Worm (Caenorhabditis elegans) whole organism, young adult: ENCODE measurements around the gene algn-13.

Experiments
- C06A6.2 ChIP-seq: fragments of 200-800 bp; sonication (Bioruptor generic); conservative IDR thresholded peaks from 2 replicates; pipeline ENCODE4 v1.3.6; 2022; ENCODE audit warnings: missing genetic modification characterization, missing compliant biosample characterization
- F22D6.2 ChIP-seq: sonication (generic microtip); optimal IDR thresholded peaks from 2 replicates; lab custom pipeline; 2016; ENCODE audit warnings: mild to moderate bottlenecking, missing genetic modification characterization, missing compliant biosample characterization
- F23B12.7 ChIP-seq: sonication (generic microtip); optimal IDR thresholded peaks from 2 replicates; lab custom pipeline; 2017; ENCODE audit warnings: missing genetic modification characterization, mild to moderate bottlenecking, missing compliant biosample characterization, antibody characterized with exemption, moderate library complexity; ENCODE audit not compliant: insufficient read depth
- K12H6.12 ChIP-seq: fragments of 200-800 bp; sonication (Bioruptor generic); optimal IDR thresholded peaks from 2 replicates; lab custom pipeline; 2018; ENCODE audit warnings: mild to moderate bottlenecking, missing genetic modification characterization, missing compliant biosample characterization
- T26A5.8 ChIP-seq: sonication (generic microtip); optimal IDR thresholded peaks from 2 replicates; lab custom pipeline; 2016; ENCODE audit warnings: missing genetic modification characterization, missing compliant biosample characterization
- Y53F4B.3 ChIP-seq: fragments of 200-800 bp; sonication (Bioruptor generic); IDR thresholded peaks from 2 replicates; pipeline ENCODE4 v1.3.6; 2022; ENCODE audit warnings: missing genetic modification reagents, missing genetic modification characterization, missing compliant biosample characterization
- Y53G8AR.9 ChIP-seq: fragments of 200-800 bp; sonication (Bioruptor generic); conservative IDR thresholded peaks from 2 replicates; pipeline ENCODE4 v1.3.6; 2022; ENCODE audit warnings: missing genetic modification reagents, missing genetic modification characterization, missing compliant biosample characterization
- Y95B8A.8 ChIP-seq: fragments of 200-800 bp; sonication (Bioruptor generic); IDR thresholded peaks from 2 replicates; pipeline ENCODE4 v1.3.6; 2022; ENCODE audit warnings: missing genetic modification reagents, missing genetic modification characterization, missing compliant biosample characterization
- ZK185.1 ChIP-seq: sonication (generic microtip); optimal IDR thresholded peaks from 2 replicates; lab custom pipeline; 2016; ENCODE audit warnings: mild to moderate bottlenecking, missing genetic modification characterization, missing compliant biosample characterization; ENCODE audit not compliant: poor library complexity, severe bottlenecking
- akir-1 ChIP-seq: fragments of 200-800 bp; sonication (Bioruptor generic); optimal IDR thresholded peaks from 2 replicates; lab custom pipeline; 2018; ENCODE audit warnings: mild to moderate bottlenecking, missing genetic modification characterization, moderate library complexity, missing compliant biosample characterization
- aptf-2 ChIP-seq: fragments of 200-800 bp; sonication (Bioruptor generic); conservative IDR thresholded peaks from 2 replicates; pipeline ENCODE4 v1.3.6; 2022; ENCODE audit warnings: missing genetic modification reagents, missing genetic modification characterization, missing compliant biosample characterization
- aptf-3 ChIP-seq: fragments of 200-800 bp; sonication (Bioruptor generic); IDR thresholded peaks from 2 replicates; pipeline ENCODE4 v1.3.6; 2022; ENCODE audit warnings: missing genetic modification characterization, missing compliant biosample characterization
- ccch-3 ChIP-seq: fragments of 200-800 bp; sonication (Bioruptor generic); optimal IDR thresholded peaks from 2 replicates; lab custom pipeline; 2018; ENCODE audit warnings: mild to moderate bottlenecking, missing genetic modification characterization, missing compliant biosample characterization
- cebp-1 ChIP-seq, 2 experiments: fragments of 200-800 bp in 1 of 2; sonication (Bioruptor generic) in 1 of 2; sonication (generic microtip) in 1 of 2; IDR thresholded peaks in 1 of 2; optimal IDR thresholded peaks in 1 of 2; 2 replicates each; pipeline versions ENCODE4 v1.3.6 to Lab custom; 2017 to 2022; ENCODE audit warnings: missing compliant biosample characterization in 2 of 2, missing genetic modification characterization in 2 of 2, mild to moderate bottlenecking in 1 of 2, missing genetic modification reagents in 1 of 2, moderate library complexity in 1 of 2
- ceh-27 ChIP-seq: fragments of 200-800 bp; sonication (Bioruptor generic); optimal IDR thresholded peaks from 2 replicates; lab custom pipeline; 2018; ENCODE audit warnings: mild to moderate bottlenecking, missing genetic modification characterization, moderate library complexity, missing compliant biosample characterization
- ceh-40 ChIP-seq: fragments of 200-800 bp; sonication (Bioruptor generic); IDR thresholded peaks from 2 replicates; pipeline ENCODE4 v1.3.6; 2022; ENCODE audit warnings: missing genetic modification characterization, missing compliant biosample characterization
- ceh-58 ChIP-seq: fragments of 200-800 bp; sonication (Bioruptor generic); IDR thresholded peaks from 2 replicates; pipeline ENCODE4 v1.3.6; 2022; ENCODE audit warnings: missing genetic modification characterization, missing compliant biosample characterization
- ceh-91 ChIP-seq: fragments of 200-800 bp; sonication (Bioruptor generic); IDR thresholded peaks from 2 replicates; pipeline ENCODE4 v1.3.6; 2022; ENCODE audit warnings: missing genetic modification reagents, missing genetic modification characterization, missing compliant biosample characterization
- chd-7 ChIP-seq: sonication (generic microtip); optimal IDR thresholded peaks from 2 replicates; lab custom pipeline; 2016; ENCODE audit warnings: mild to moderate bottlenecking, missing genetic modification characterization, moderate library complexity, missing compliant biosample characterization
- efl-1 ChIP-seq: fragments of 150-350 bp; optimal IDR thresholded peaks from 2 replicates; lab custom pipeline; 2014; ENCODE audit warnings: missing biosample characterization, missing genetic modification reagents, missing genetic modification characterization
- ekl-4 ChIP-seq: fragments of 200-800 bp; sonication (Bioruptor generic); IDR thresholded peaks from 2 replicates; pipeline ENCODE4 v1.3.6; 2022; ENCODE audit warnings: missing genetic modification reagents, missing genetic modification characterization, missing compliant biosample characterization
- ets-4 ChIP-seq: fragments of 200-800 bp; sonication (Bioruptor generic); optimal IDR thresholded peaks from 2 replicates; lab custom pipeline; 2018; ENCODE audit warnings: mild to moderate bottlenecking, missing genetic modification characterization, missing compliant biosample characterization
- hlh-12 ChIP-seq: sonication (generic microtip); optimal IDR thresholded peaks from 2 replicates; lab custom pipeline; 2016; ENCODE audit warnings: missing genetic modification characterization, missing compliant biosample characterization
- hlh-26 ChIP-seq: fragments of 200-800 bp; sonication (Bioruptor generic); conservative IDR thresholded peaks from 2 replicates; pipeline ENCODE4 v1.3.6; 2022; ENCODE audit warnings: missing genetic modification reagents, missing genetic modification characterization, missing compliant biosample characterization
- hmg-1.2 ChIP-seq: fragments of 200-800 bp; sonication (Bioruptor generic); IDR thresholded peaks from 2 replicates; pipeline ENCODE4 v1.3.6; 2022; ENCODE audit warnings: missing genetic modification reagents, missing genetic modification characterization, missing compliant biosample characterization
- let-607 ChIP-seq, 2 experiments: fragments of 200-800 bp in 1 of 2; sonication (Bioruptor generic) in 1 of 2; sonication (generic microtip) in 1 of 2; optimal IDR thresholded peaks; 2 replicates each; lab custom pipeline; 2016 to 2018; ENCODE audit warnings: mild to moderate bottlenecking in 2 of 2, missing compliant biosample characterization in 2 of 2, missing genetic modification characterization in 2 of 2, moderate library complexity in 2 of 2, missing genotype in 1 of 2
- lin-35 ChIP-seq, 3 experiments: fragments of 150-350 bp in 2 of 3; sonication (generic microtip) in 1 of 3; optimal IDR thresholded peaks; 2 replicates each; lab custom pipeline; 2014 to 2018; ENCODE audit warnings: missing biosample characterization in 3 of 3, missing genetic modification characterization in 3 of 3, missing genetic modification reagents in 3 of 3
- lsl-1 ChIP-seq: fragments of 200-800 bp; sonication (Bioruptor generic); optimal IDR thresholded peaks from 2 replicates; lab custom pipeline; 2018; ENCODE audit warnings: mild to moderate bottlenecking, missing genetic modification characterization, moderate library complexity, missing compliant biosample characterization
- madf-3 ChIP-seq: fragments of 200-800 bp; sonication (Bioruptor generic); IDR thresholded peaks from 2 replicates; pipeline ENCODE4 v1.3.6; 2022; ENCODE audit warnings: missing genetic modification reagents, missing genetic modification characterization, missing compliant biosample characterization
- madf-6 ChIP-seq: fragments of 200-800 bp; sonication (Bioruptor generic); IDR thresholded peaks from 2 replicates; pipeline ENCODE4 v1.3.6; 2022; ENCODE audit warnings: missing genetic modification reagents, missing genetic modification characterization, missing compliant biosample characterization
- madf-8 ChIP-seq: fragments of 200-800 bp; sonication (Bioruptor generic); conservative IDR thresholded peaks from 2 replicates; pipeline ENCODE4 v1.3.6; 2022; ENCODE audit warnings: missing genetic modification reagents, missing genetic modification characterization, missing compliant biosample characterization
- nfya-2 ChIP-seq: fragments of 200-800 bp; sonication (Bioruptor generic); IDR thresholded peaks from 2 replicates; pipeline ENCODE4 v1.3.6; 2022; ENCODE audit warnings: missing genetic modification reagents, missing genetic modification characterization, missing compliant biosample characterization
- nhr-179 ChIP-seq: sonication (generic microtip); optimal IDR thresholded peaks from 2 replicates; lab custom pipeline; 2016; ENCODE audit warnings: mild to moderate bottlenecking, missing genetic modification characterization, missing compliant biosample characterization
- pbrm-1 ChIP-seq: fragments of 200-800 bp; sonication (Bioruptor generic); IDR thresholded peaks from 2 replicates; pipeline ENCODE4 v1.3.6; 2022; ENCODE audit warnings: missing genetic modification reagents, missing genetic modification characterization, missing compliant biosample characterization
- pha-4 ChIP-seq: fragments of 150-350 bp; sonication (generic microtip); optimal IDR thresholded peaks from 2 replicates; lab custom pipeline; 2014; ENCODE audit warnings: missing biosample characterization, missing genetic modification reagents, missing genetic modification characterization
- snpc-4 ChIP-seq, 5 experiments: fragments of 150-350 bp in 1 of 5; sonication (generic microtip) in 4 of 5; optimal IDR thresholded peaks; 2 replicates each; lab custom pipeline; 2014 to 2018; ENCODE audit warnings: missing genetic modification characterization in 5 of 5, missing biosample characterization in 3 of 5, antibody characterized with exemption in 2 of 5, mild to moderate bottlenecking in 2 of 5, missing compliant biosample characterization in 2 of 5, missing genotype in 2 of 5, moderate library complexity in 2 of 5, missing genetic modification reagents in 1 of 5
- somi-1 ChIP-seq: fragments of 200-800 bp; sonication (Bioruptor generic); optimal IDR thresholded peaks from 2 replicates; lab custom pipeline; 2018; ENCODE audit warnings: mild to moderate bottlenecking, missing genetic modification characterization, missing compliant biosample characterization
- tbx-9 ChIP-seq: sonication (generic microtip); optimal IDR thresholded peaks from 2 replicates; lab custom pipeline; 2016; ENCODE audit warnings: borderline replicate concordance, missing genetic modification characterization, inconsistent platforms, missing compliant biosample characterization
- tlf-1 ChIP-seq: fragments of 200-800 bp; sonication (Bioruptor generic); optimal IDR thresholded peaks from 2 replicates; lab custom pipeline; 2018; ENCODE audit warnings: mild to moderate bottlenecking, missing genetic modification characterization, missing compliant biosample characterization
- unc-130 ChIP-seq: sonication (generic microtip); optimal IDR thresholded peaks from 2 replicates; lab custom pipeline; 2016; ENCODE audit warnings: missing genetic modification reagents, missing genetic modification characterization, missing compliant biosample characterization
- ztf-25 ChIP-seq: fragments of 200-800 bp; sonication (Bioruptor generic); IDR thresholded peaks from 2 replicates; pipeline ENCODE4 v1.3.6; 2022; ENCODE audit warnings: missing genetic modification reagents, missing genetic modification characterization, missing compliant biosample characterization

The algn-13 gene

ce11 chrV:13953191-13953590 is 8.6 kb downstream of the algn-13 start, which contains the start of gene R10D12.8:
Gene R10D12.8 (minus strand): TSS chrV:13953291.
- TF ChIP-seq madf-8 (GFP tag; lab: Robert Waterston, UW) (no peak), ZK185.1 (tag; lab: Kevin White, UChicago) (no peak), C06A6.2 (GFP tag; lab: Robert Waterston, UW) (no peak), ceh-40 (no peak), let-607 (tag; optimal IDR thresholded peaks at IDR 0.05; lab: Kevin White, UChicago) (no peak), ceh-27 (GFP tag; lab: Kevin White, UChicago) (no peak), cebp-1 (GFP tag; IDR thresholded peaks at IDR 0.05; lab: Robert Waterston, UW) (no peak), cebp-1 (tag; optimal IDR thresholded peaks at IDR 0.05; lab: Kevin White, UChicago) (no peak)
- TF ChIP-seq, all 124 proteins: peak for 0

ce11 chrV:13949752-13950151 is 12.0 kb downstream of the algn-13 start, which contains the start of gene R10D12.7:
Gene R10D12.7 (plus strand): TSS chrV:13950052.
- TF ChIP-seq efl-1 (GFP tag; lab: Kevin White, UChicago) (no peak), hmg-1.2 (GFP tag; lab: Robert Waterston, UW) (no peak), ceh-91 (GFP tag; lab: Robert Waterston, UW) (no peak)

- TF ChIP-seq F23B12.7 (no peak), ceh-58 (no peak), ets-4 (GFP tag; lab: Kevin White, UChicago) (no peak), snpc-4 (GFP tag; optimal IDR thresholded peaks at IDR 0.05; lab: Kevin White, UChicago) (no peak), snpc-4 (tag; optimal IDR thresholded peaks at IDR 0.05; lab: Kevin White, UChicago) (no peak), ccch-3 (GFP tag; lab: Kevin White, UChicago) (no peak), madf-6 (GFP tag; lab: Robert Waterston, UW) (no peak), akir-1 (GFP tag; lab: Kevin White, UChicago) (no peak), F22D6.2 (tag; lab: Kevin White, UChicago) (no peak), hlh-12 (tag; lab: Kevin White, UChicago) (no peak), nhr-179 (tag; lab: Kevin White, UChicago) (no peak), unc-130 (GFP tag; lab: Kevin White, UChicago) (no peak), K12H6.12 (no peak), lin-35 (GFP tag; optimal IDR thresholded peaks at IDR 0.05; lab: Kevin White, UChicago) (no peak), Y53F4B.3 (GFP tag; lab: Robert Waterston, UW) (no peak), cebp-1 (GFP tag; IDR thresholded peaks at IDR 0.05; lab: Robert Waterston, UW) (no peak), cebp-1 (tag; optimal IDR thresholded peaks at IDR 0.05; lab: Kevin White, UChicago) (no peak), Y53G8AR.9 (GFP tag; lab: Robert Waterston, UW) (no peak), pbrm-1 (GFP tag; lab: Robert Waterston, UW) (no peak), aptf-2 (GFP tag; lab: Robert Waterston, UW) (no peak), aptf-3 (no peak)
These were observed 12.8 kb downstream of the algn-13 start, which contains the start of gene R10D12.6 for ce11 chrV:13949010-13949409. Gene R10D12.6 (plus strand): TSS chrV:13949310.

DNA sequence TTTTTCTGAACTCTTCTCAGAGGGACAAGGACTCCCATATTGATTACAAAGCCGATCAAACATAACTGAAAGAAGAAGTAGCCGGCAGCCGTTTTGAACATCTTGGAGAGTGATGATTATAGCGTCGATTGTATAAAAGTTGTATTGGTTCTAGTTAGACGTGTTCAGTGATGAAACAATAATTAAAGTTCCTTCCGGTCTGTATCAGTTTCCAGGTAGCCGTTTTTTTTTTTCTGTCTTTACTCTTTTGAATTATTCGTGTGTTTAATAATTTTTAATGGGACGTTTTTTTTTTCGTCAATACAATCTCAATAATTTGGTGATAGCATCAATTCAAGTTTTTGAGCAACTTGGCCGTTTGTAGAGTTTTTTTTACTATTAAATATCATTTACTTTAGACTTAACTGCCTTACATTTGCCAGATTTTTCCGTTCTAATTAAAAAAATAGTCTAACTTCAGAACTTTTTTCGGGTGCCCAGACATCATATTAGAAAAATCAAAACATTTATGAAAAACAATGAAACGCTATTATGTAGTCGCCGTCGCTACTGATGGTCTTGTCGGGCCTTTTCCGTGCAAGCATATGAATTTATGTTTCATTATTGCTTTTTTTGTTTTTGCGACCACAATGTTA is 15.3 kb downstream of the algn-13 start, which contains the start of the genes srx-10 and clec-226:
Gene srx-10, minus strand, starts transcription at position 101 of the 635 bp plus-strand sequence.
Gene clec-226, plus strand, starts transcription at position 585 of the 635 bp plus-strand sequence.
- TF ChIP-seq tlf-1 (no peak), ccch-3 (GFP tag; lab: Kevin White, UChicago) (no peak), ztf-25 (GFP tag; lab: Robert Waterston, UW) (no peak), ets-4 (GFP tag; lab: Kevin White, UChicago) (no peak), madf-3 (GFP tag; lab: Robert Waterston, UW) (no peak), chd-7 (no peak), Y95B8A.8 (no peak), nfya-2 (GFP tag; lab: Robert Waterston, UW) (no peak), madf-6 (GFP tag; lab: Robert Waterston, UW) (no peak), ZK185.1 (tag; lab: Kevin White, UChicago) (no peak), cebp-1 (GFP tag; IDR thresholded peaks at IDR 0.05; lab: Robert Waterston, UW) (no peak), cebp-1 (tag; optimal IDR thresholded peaks at IDR 0.05; lab: Kevin White, UChicago) (no peak), hlh-26 (GFP tag; lab: Robert Waterston, UW) (no peak), T26A5.8 (tag; lab: Kevin White, UChicago) (no peak), pha-4 (tag; lab: Kevin White, UChicago) (no peak), tbx-9 (tag; lab: Kevin White, UChicago) (no peak), lsl-1 (GFP tag; lab: Kevin White, UChicago) (no peak), somi-1 (GFP tag; lab: Kevin White, UChicago) (no peak), ekl-4 (GFP tag; lab: Robert Waterston, UW) (no peak)
